Worm (Caenorhabditis elegans): ENCODE measurements around the gene flr-4.

DNA sequence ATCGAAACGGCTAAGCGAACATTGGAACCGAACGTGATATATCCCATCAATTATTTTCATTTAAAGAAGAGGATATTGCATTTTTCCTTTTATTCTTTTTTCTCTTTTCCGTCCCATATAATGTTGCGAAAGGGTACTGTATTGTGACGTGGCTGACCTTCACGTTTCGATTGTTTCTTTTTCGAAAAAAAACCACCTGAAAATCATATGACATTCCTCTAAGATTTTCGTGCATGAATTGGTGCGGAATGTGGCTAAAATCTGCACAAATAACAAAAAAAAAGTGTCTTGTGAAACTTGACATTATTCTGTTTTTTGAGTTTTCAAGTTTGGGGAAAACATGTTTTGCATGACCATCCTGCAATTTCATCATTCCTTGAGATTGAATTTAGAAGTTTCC, 10.9 kb upstream of the flr-4 start:
- TF ChIP-seq snpc-4 (tag; optimal IDR thresholded peaks at IDR 0.05) (no peak), mab-9 (GFP tag; IDR thresholded peaks at IDR 0.05) (no peak), lsy-2 (tag; optimal IDR thresholded peaks at IDR 0.05) (no peak), efl-1 (optimal IDR thresholded peaks at IDR 0.05) (no peak), efl-1 (GFP tag; optimal IDR thresholded peaks at IDR 0.05 in 1 of 2) (no peak), alr-1 (tag; optimal IDR thresholded peaks at IDR 0.05; ENCODE audit: borderline replicate concordance) (no peak), lin-13 (GFP tag; optimal IDR thresholded peaks at IDR 0.05) (no peak), elt-3 (tag; optimal IDR thresholded peaks at IDR 0.05) (no peak), sox-4 (tag; optimal IDR thresholded peaks at IDR 0.05) (no peak), lin-15B (tag; optimal IDR thresholded peaks at IDR 0.05) (no peak)

All from whole organism, L1 larva.